Worm (Caenorhabditis elegans) whole organism, young adult: ENCODE measurements around the gene C44C10.7.

ENCODE experiments used
- B0035.1 ChIP-seq: sonication (generic microtip); optimal IDR thresholded peaks from 2 replicates; lab custom pipeline; 2016; ENCODE audit warnings: missing genetic modification characterization, mild to moderate bottlenecking, missing compliant biosample characterization, missing genotype, missing genetic modification reagents
- B0261.1 ChIP-seq: sonication (generic microtip); optimal IDR thresholded peaks from 2 replicates; lab custom pipeline; 2016; ENCODE audit warnings: mild to moderate bottlenecking, missing genetic modification characterization, moderate library complexity, missing compliant biosample characterization
- B0336.3 ChIP-seq: fragments of 200-800 bp; sonication (Bioruptor generic); IDR thresholded peaks from 2 replicates; pipeline ENCODE4 v1.3.6; 2022; ENCODE audit warnings: missing genetic modification characterization, missing compliant biosample characterization
- C06A6.2 ChIP-seq: fragments of 200-800 bp; sonication (Bioruptor generic); conservative IDR thresholded peaks from 2 replicates; pipeline ENCODE4 v1.3.6; 2022; ENCODE audit warnings: missing genetic modification characterization, missing compliant biosample characterization
- C17E4.6 ChIP-seq: fragments of 200-800 bp; sonication (Bioruptor generic); IDR thresholded peaks from 2 replicates; pipeline ENCODE4 v1.3.6; 2022; ENCODE audit warnings: missing genetic modification reagents, missing genetic modification characterization, missing compliant biosample characterization
- F39B2.1 ChIP-seq: fragments of 200-800 bp; sonication (Bioruptor generic); IDR thresholded peaks from 2 replicates; pipeline ENCODE4 v1.3.6; 2022; ENCODE audit warnings: missing genetic modification reagents, missing genetic modification characterization, missing compliant biosample characterization
- F52B5.7 ChIP-seq: sonication (generic microtip); optimal IDR thresholded peaks from 2 replicates; lab custom pipeline; 2016; ENCODE audit warnings: mild to moderate bottlenecking, missing genetic modification characterization, missing compliant biosample characterization
- F57A8.1 ChIP-seq: fragments of 200-800 bp; sonication (Bioruptor generic); optimal IDR thresholded peaks from 2 replicates; lab custom pipeline; 2018; ENCODE audit warnings: mild to moderate bottlenecking, missing genetic modification characterization, moderate library complexity, missing compliant biosample characterization
- F57C9.4 ChIP-seq: sonication (generic microtip); optimal IDR thresholded peaks from 2 replicates; lab custom pipeline; 2017; ENCODE audit warnings: mild to moderate bottlenecking, missing genetic modification characterization, missing compliant biosample characterization
- K12H6.12 ChIP-seq: fragments of 200-800 bp; sonication (Bioruptor generic); optimal IDR thresholded peaks from 2 replicates; lab custom pipeline; 2018; ENCODE audit warnings: mild to moderate bottlenecking, missing genetic modification characterization, missing compliant biosample characterization
- Y53G8AR.9 ChIP-seq: fragments of 200-800 bp; sonication (Bioruptor generic); conservative IDR thresholded peaks from 2 replicates; pipeline ENCODE4 v1.3.6; 2022; ENCODE audit warnings: missing genetic modification reagents, missing genetic modification characterization, missing compliant biosample characterization
- Y67H2A.10 ChIP-seq: fragments of 200-800 bp; sonication (Bioruptor generic); conservative IDR thresholded peaks from 2 replicates; pipeline ENCODE4 v1.3.6; 2022; ENCODE audit warnings: missing genetic modification reagents, missing genetic modification characterization, missing compliant biosample characterization
- Y95B8A.8 ChIP-seq: fragments of 200-800 bp; sonication (Bioruptor generic); IDR thresholded peaks from 2 replicates; pipeline ENCODE4 v1.3.6; 2022; ENCODE audit warnings: missing genetic modification reagents, missing genetic modification characterization, missing compliant biosample characterization
- ZK185.1 ChIP-seq: sonication (generic microtip); optimal IDR thresholded peaks from 2 replicates; lab custom pipeline; 2016; ENCODE audit warnings: mild to moderate bottlenecking, missing genetic modification characterization, missing compliant biosample characterization; ENCODE audit not compliant: poor library complexity, severe bottlenecking
- akir-1 ChIP-seq: fragments of 200-800 bp; sonication (Bioruptor generic); optimal IDR thresholded peaks from 2 replicates; lab custom pipeline; 2018; ENCODE audit warnings: mild to moderate bottlenecking, missing genetic modification characterization, moderate library complexity, missing compliant biosample characterization
- aptf-3 ChIP-seq: fragments of 200-800 bp; sonication (Bioruptor generic); IDR thresholded peaks from 2 replicates; pipeline ENCODE4 v1.3.6; 2022; ENCODE audit warnings: missing genetic modification characterization, missing compliant biosample characterization
- atf-7 ChIP-seq: sonication (generic microtip); optimal IDR thresholded peaks from 2 replicates; lab custom pipeline; 2017; ENCODE audit warnings: mild to moderate bottlenecking, missing genetic modification characterization, missing compliant biosample characterization
- bed-1 ChIP-seq: fragments of 200-800 bp; sonication (Bioruptor generic); IDR thresholded peaks from 2 replicates; pipeline ENCODE4 v1.3.6; 2022; ENCODE audit warnings: missing genetic modification reagents, missing genetic modification characterization, missing compliant biosample characterization
- ceh-100 ChIP-seq: fragments of 200-800 bp; sonication (Bioruptor generic); IDR thresholded peaks from 2 replicates; pipeline ENCODE4 v1.3.6; 2022; ENCODE audit warnings: missing genetic modification reagents, missing genetic modification characterization, missing compliant biosample characterization
- ceh-58 ChIP-seq: fragments of 200-800 bp; sonication (Bioruptor generic); IDR thresholded peaks from 2 replicates; pipeline ENCODE4 v1.3.6; 2022; ENCODE audit warnings: missing genetic modification characterization, missing compliant biosample characterization
- chd-7 ChIP-seq: sonication (generic microtip); optimal IDR thresholded peaks from 2 replicates; lab custom pipeline; 2016; ENCODE audit warnings: mild to moderate bottlenecking, missing genetic modification characterization, moderate library complexity, missing compliant biosample characterization
- die-1 ChIP-seq: sonication (generic microtip); optimal IDR thresholded peaks from 2 replicates; lab custom pipeline; 2016; ENCODE audit warnings: missing genotype, mild to moderate bottlenecking, missing genetic modification characterization, missing compliant biosample characterization
- egl-44 ChIP-seq: fragments of 200-800 bp; sonication (Bioruptor generic); IDR thresholded peaks from 2 replicates; pipeline ENCODE4 v1.3.6; 2022; ENCODE audit warnings: missing genetic modification reagents, missing genetic modification characterization, missing compliant biosample characterization
- ets-4 ChIP-seq: fragments of 200-800 bp; sonication (Bioruptor generic); optimal IDR thresholded peaks from 2 replicates; lab custom pipeline; 2018; ENCODE audit warnings: mild to moderate bottlenecking, missing genetic modification characterization, missing compliant biosample characterization
- fkh-3 ChIP-seq: sonication (generic microtip); optimal IDR thresholded peaks from 2 replicates; lab custom pipeline; 2016; ENCODE audit warnings: mild to moderate bottlenecking, missing genetic modification characterization, missing compliant biosample characterization
- him-1 ChIP-seq: sonication (generic microtip); optimal IDR thresholded peaks from 2 replicates; lab custom pipeline; 2016; ENCODE audit warnings: missing genotype, missing genetic modification reagents, missing genetic modification characterization, missing compliant biosample characterization
- hmg-1.2 ChIP-seq: fragments of 200-800 bp; sonication (Bioruptor generic); IDR thresholded peaks from 2 replicates; pipeline ENCODE4 v1.3.6; 2022; ENCODE audit warnings: missing genetic modification reagents, missing genetic modification characterization, missing compliant biosample characterization
- hmg-20 ChIP-seq: fragments of 200-800 bp; sonication (Bioruptor generic); IDR thresholded peaks from 2 replicates; pipeline ENCODE4 v1.3.6; 2022; ENCODE audit warnings: missing genetic modification reagents, missing genetic modification characterization, missing compliant biosample characterization
- hrde-1 ChIP-seq: sonication (generic microtip); optimal IDR thresholded peaks from 2 replicates; lab custom pipeline; 2016; ENCODE audit warnings: missing genetic modification characterization, mild to moderate bottlenecking, missing compliant biosample characterization, moderate library complexity, missing genotype, missing genetic modification reagents, borderline replicate concordance
- lin-26 ChIP-seq: fragments of 200-800 bp; sonication (Bioruptor generic); IDR thresholded peaks from 2 replicates; pipeline ENCODE4 v1.3.6; 2022; ENCODE audit warnings: missing genetic modification reagents, missing genetic modification characterization, missing compliant biosample characterization
- lin-35 ChIP-seq, 3 experiments: fragments of 150-350 bp in 2 of 3; sonication (generic microtip) in 1 of 3; optimal IDR thresholded peaks; 2 replicates each; lab custom pipeline; 2014 to 2018; ENCODE audit warnings: missing biosample characterization in 3 of 3, missing genetic modification characterization in 3 of 3, missing genetic modification reagents in 3 of 3
- lin-40 ChIP-seq: sonication (generic microtip); optimal IDR thresholded peaks from 2 replicates; lab custom pipeline; 2016; ENCODE audit warnings: missing genetic modification characterization, mild to moderate bottlenecking, missing compliant biosample characterization, missing genotype, missing genetic modification reagents
- madf-10 ChIP-seq: sonication (generic microtip); optimal IDR thresholded peaks from 2 replicates; lab custom pipeline; 2016; ENCODE audit warnings: mild to moderate bottlenecking, missing genetic modification characterization, missing compliant biosample characterization
- madf-3 ChIP-seq: fragments of 200-800 bp; sonication (Bioruptor generic); IDR thresholded peaks from 2 replicates; pipeline ENCODE4 v1.3.6; 2022; ENCODE audit warnings: missing genetic modification reagents, missing genetic modification characterization, missing compliant biosample characterization
- madf-6 ChIP-seq: fragments of 200-800 bp; sonication (Bioruptor generic); IDR thresholded peaks from 2 replicates; pipeline ENCODE4 v1.3.6; 2022; ENCODE audit warnings: missing genetic modification reagents, missing genetic modification characterization, missing compliant biosample characterization
- mxl-1 ChIP-seq: sonication (generic microtip); optimal IDR thresholded peaks from 2 replicates; lab custom pipeline; 2016; ENCODE audit warnings: missing genetic modification characterization, missing compliant biosample characterization
- nfyb-1 ChIP-seq: fragments of 200-800 bp; sonication (Bioruptor generic); IDR thresholded peaks from 2 replicates; pipeline ENCODE4 v1.3.6; 2022; ENCODE audit warnings: missing genetic modification reagents, missing genetic modification characterization, missing compliant biosample characterization
- nhr-120 ChIP-seq: fragments of 200-800 bp; sonication (Bioruptor generic); IDR thresholded peaks from 2 replicates; pipeline ENCODE4 v1.3.6; 2022; ENCODE audit warnings: missing genetic modification characterization, missing compliant biosample characterization
- nhr-27 ChIP-seq: fragments of 200-800 bp; sonication (Bioruptor generic); optimal IDR thresholded peaks from 2 replicates; lab custom pipeline; 2018; ENCODE audit warnings: mild to moderate bottlenecking, missing genetic modification characterization, moderate library complexity, missing compliant biosample characterization
- nhr-80 ChIP-seq: sonication (generic microtip); optimal IDR thresholded peaks from 2 replicates; lab custom pipeline; 2016; ENCODE audit warnings: missing genetic modification characterization, missing compliant biosample characterization
- nhr-90 ChIP-seq: sonication (generic microtip); optimal IDR thresholded peaks from 2 replicates; lab custom pipeline; 2016; ENCODE audit warnings: missing genotype, mild to moderate bottlenecking, missing genetic modification characterization, missing compliant biosample characterization
- pbrm-1 ChIP-seq: fragments of 200-800 bp; sonication (Bioruptor generic); IDR thresholded peaks from 2 replicates; pipeline ENCODE4 v1.3.6; 2022; ENCODE audit warnings: missing genetic modification reagents, missing genetic modification characterization, missing compliant biosample characterization
- rcor-1 ChIP-seq: fragments of 200-800 bp; sonication (Bioruptor generic); IDR thresholded peaks from 2 replicates; pipeline ENCODE4 v1.3.6; 2022; ENCODE audit warnings: missing genetic modification reagents, missing genetic modification characterization, missing compliant biosample characterization
- sdz-38 ChIP-seq: sonication (generic microtip); optimal IDR thresholded peaks from 2 replicates; lab custom pipeline; 2016; ENCODE audit warnings: missing genotype, missing genetic modification characterization, missing compliant biosample characterization
- snpc-1.3 ChIP-seq: sonication (generic microtip); optimal IDR thresholded peaks from 2 replicates; lab custom pipeline; 2017; ENCODE audit warnings: missing genetic modification characterization, mild to moderate bottlenecking, missing compliant biosample characterization, antibody characterized with exemption, moderate library complexity, missing genotype, missing genetic modification reagents; ENCODE audit not compliant: insufficient read depth
- somi-1 ChIP-seq: fragments of 200-800 bp; sonication (Bioruptor generic); optimal IDR thresholded peaks from 2 replicates; lab custom pipeline; 2018; ENCODE audit warnings: mild to moderate bottlenecking, missing genetic modification characterization, missing compliant biosample characterization
- tlf-1 ChIP-seq: fragments of 200-800 bp; sonication (Bioruptor generic); optimal IDR thresholded peaks from 2 replicates; lab custom pipeline; 2018; ENCODE audit warnings: mild to moderate bottlenecking, missing genetic modification characterization, missing compliant biosample characterization
- zfh-2 ChIP-seq: fragments of 200-800 bp; sonication (Bioruptor generic); conservative IDR thresholded peaks from 2 replicates; pipeline ENCODE4 v1.3.6; 2022; ENCODE audit warnings: missing genetic modification reagents, missing genetic modification characterization, missing compliant biosample characterization
- zim-3 ChIP-seq: sonication (generic microtip); optimal IDR thresholded peaks from 2 replicates; lab custom pipeline; 2017; ENCODE audit warnings: mild to moderate bottlenecking, missing genetic modification characterization, moderate library complexity, missing compliant biosample characterization

C44C10.7 gene

ce11 chrX:11645517-11645916 is 42.6 kb downstream of the C44C10.7 start (continued):
- no peak for TF ChIP-seq ets-4 (GFP tag; lab: Kevin White, UChicago)
- TF ChIP-seq zim-3 (tag; lab: Kevin White, UChicago), result peak; percentile 39
- TF ChIP-seq zfh-2 (GFP tag; lab: Robert Waterston, UW), result no peak
- peak; percentile 28 for TF ChIP-seq nhr-80 (tag; lab: Kevin White, UChicago)
- no peak for TF ChIP-seq C17E4.6 (GFP tag; lab: Robert Waterston, UW)
- peak; percentile 19 for TF ChIP-seq somi-1 (GFP tag; lab: Kevin White, UChicago)
- TF ChIP-seq C06A6.2, result no peak
- TF ChIP-seq aptf-3 (GFP tag; lab: Robert Waterston, UW), result no peak
- no peak for TF ChIP-seq B0336.3 (GFP tag; lab: Robert Waterston, UW)
- TF ChIP-seq F52B5.7, result no peak
- TF ChIP-seq sdz-38, result no peak
- 0 out of 2 replicates have a peak, but pooled peaks have one; percentile 28 for TF ChIP-seq Y53G8AR.9 (GFP tag; lab: Robert Waterston, UW)
- TF ChIP-seq nhr-120 (GFP tag; lab: Robert Waterston, UW), result no peak
- TF ChIP-seq nhr-90, result peak; percentile 66
- 0 out of 2 replicates have a peak, but pooled peaks have one; percentile 5 for TF ChIP-seq hmg-20 (GFP tag; lab: Robert Waterston, UW)
- TF ChIP-seq B0035.1 (tag; lab: Kevin White, UChicago), result peak; percentile 23
- no peak for TF ChIP-seq F57A8.1 (GFP tag; lab: Kevin White, UChicago)
- peak; percentile 71 for TF ChIP-seq mxl-1 (tag; lab: Kevin White, UChicago)
- 0 out of 2 replicates have a peak, but pooled peaks have one; percentile 41 for TF ChIP-seq Y67H2A.10 (GFP tag; lab: Robert Waterston, UW)
- TF ChIP-seq pbrm-1 (GFP tag; lab: Robert Waterston, UW), result peak; percentile 70
- peak; percentile 55 for TF ChIP-seq hmg-1.2
- no peak for TF ChIP-seq F57C9.4 (tag; lab: Kevin White, UChicago)
- no peak for TF ChIP-seq egl-44 (GFP tag; lab: Robert Waterston, UW)
- TF ChIP-seq akir-1 (GFP tag; lab: Kevin White, UChicago), result no peak
- 0 out of 2 replicates have a peak, but pooled peaks have one; percentile 28 for TF ChIP-seq Y95B8A.8 (GFP tag; lab: Robert Waterston, UW)
- no peak for TF ChIP-seq fkh-3
- TF ChIP-seq hrde-1, result peak; percentile 9
- peak; percentile 82 for TF ChIP-seq him-1
- peak; percentile 74 for TF ChIP-seq die-1 (tag; lab: Kevin White, UChicago)
- TF ChIP-seq F39B2.1, result no peak
- TF ChIP-seq lin-35 (GFP tag; optimal IDR thresholded peaks at IDR 0.05; lab: Kevin White, UChicago), result peak in 1 of 3 experiments; percentile 53
- TF ChIP-seq K12H6.12 (tag; lab: Kevin White, UChicago), result no peak
- TF ChIP-seq bed-1 (GFP tag; lab: Robert Waterston, UW), result no peak
- no peak for TF ChIP-seq ceh-100 (GFP tag; lab: Robert Waterston, UW)
- no peak for TF ChIP-seq nhr-27
- TF ChIP-seq lin-40 (tag; lab: Kevin White, UChicago), result peak; percentile 47
- no peak for TF ChIP-seq tlf-1
- peak; percentile 54; the same call in 1 of the 2 replicates for TF ChIP-seq nfyb-1
- TF ChIP-seq ceh-58, result no peak
- TF ChIP-seq lin-26 (GFP tag; lab: Robert Waterston, UW), result peak; percentile 94
- peak; percentile 72 for TF ChIP-seq B0261.1
- peak; percentile 49 for TF ChIP-seq snpc-1.3 (tag; lab: Kevin White, UChicago)
- peak; percentile 10; the same call in 1 of the 2 replicates for TF ChIP-seq madf-6
- TF ChIP-seq madf-3 (GFP tag; lab: Robert Waterston, UW), result no peak
- peak; percentile 49; the same call in 1 of the 2 replicates for TF ChIP-seq rcor-1 (GFP tag; lab: Robert Waterston, UW)
- TF ChIP-seq madf-10, result peak; percentile 32
- TF ChIP-seq atf-7 (tag; lab: Kevin White, UChicago), result peak; percentile 17
- TF ChIP-seq chd-7 (tag; lab: Kevin White, UChicago), result peak; percentile 0
- TF ChIP-seq ZK185.1 (tag; lab: Kevin White, UChicago), result peak; percentile 75
